Worm (Caenorhabditis elegans) whole organism, L4 larva: ENCODE results near the gene F38C2.4.

Experiments
- R02D3.7 ChIP-seq: fragments of 150-350 bp; sonication (generic microtip); optimal IDR thresholded peaks from 3 replicates; lab custom pipeline; 2014; ENCODE audit warnings: missing biosample characterization, missing genetic modification characterization
- Y105C5A.15 ChIP-seq: fragments of 200-800 bp; sonication (Bioruptor generic); IDR thresholded peaks from 2 replicates; pipeline ENCODE4 v1.3.6; 2022; ENCODE audit warnings: missing genetic modification characterization, missing compliant biosample characterization
- Y48G9A.11 ChIP-seq: fragments of 200-800 bp; sonication (Bioruptor generic); IDR thresholded peaks from 2 replicates; pipeline ENCODE4 v1.3.6; 2022; ENCODE audit warnings: missing genetic modification reagents, missing genetic modification characterization, missing compliant biosample characterization
- Y5F2A.4 ChIP-seq: fragments of 200-800 bp; sonication (Bioruptor generic); optimal IDR thresholded peaks from 2 replicates; lab custom pipeline; 2018; ENCODE audit warnings: mild to moderate bottlenecking, missing genetic modification characterization, missing compliant biosample characterization
- arid-1 ChIP-seq: fragments of 200-800 bp; sonication (Bioruptor generic); conservative IDR thresholded peaks from 2 replicates; pipeline ENCODE4 v1.3.6; 2022; ENCODE audit warnings: missing genetic modification reagents, missing genetic modification characterization, missing compliant biosample characterization
- attf-4 ChIP-seq: sonication (generic microtip); optimal IDR thresholded peaks from 3 replicates; lab custom pipeline; 2017; ENCODE audit warnings: missing biosample characterization, missing genetic modification characterization
- ceh-20 ChIP-seq: fragments of 200-800 bp; sonication (Bioruptor generic); IDR thresholded peaks from 2 replicates; pipeline ENCODE4 v1.3.6; 2022; ENCODE audit warnings: missing genetic modification reagents, missing genetic modification characterization, missing compliant biosample characterization
- ceh-28 ChIP-seq: fragments of 150-350 bp; optimal IDR thresholded peaks from 2 replicates; lab custom pipeline; 2014; ENCODE audit warnings: missing biosample characterization, missing genetic modification reagents, missing genetic modification characterization
- ceh-82 ChIP-seq: sonication (generic microtip); optimal IDR thresholded peaks from 2 replicates; lab custom pipeline; 2017; ENCODE audit warnings: missing biosample characterization, missing genetic modification characterization
- daf-12 ChIP-seq: fragments of 150-350 bp; optimal IDR thresholded peaks from 2 replicates; lab custom pipeline; 2014; ENCODE audit warnings: missing biosample characterization, missing genetic modification reagents, missing genetic modification characterization
- daf-8 ChIP-seq: fragments of 200-800 bp; sonication (Bioruptor generic); IDR thresholded peaks from 2 replicates; pipeline ENCODE4 v1.3.6; 2022; ENCODE audit warnings: missing genetic modification characterization, missing compliant biosample characterization
- dmd-8 ChIP-seq: fragments of 200-800 bp; sonication (Bioruptor generic); IDR thresholded peaks from 2 replicates; pipeline ENCODE4 v1.3.6; 2022; ENCODE audit warnings: missing genetic modification characterization, missing compliant biosample characterization
- dmd-9 ChIP-seq: fragments of 200-800 bp; sonication (Bioruptor generic); IDR thresholded peaks from 2 replicates; pipeline ENCODE4 v1.3.6; 2022; ENCODE audit warnings: missing genetic modification reagents, missing genetic modification characterization, missing compliant biosample characterization
- egl-43 ChIP-seq: fragments of 200-800 bp; sonication (Bioruptor generic); IDR thresholded peaks from 2 replicates; pipeline ENCODE4 v1.3.6; 2022; ENCODE audit warnings: missing genetic modification reagents, missing genetic modification characterization, missing compliant biosample characterization
- fkh-10 ChIP-seq: fragments of 150-350 bp; optimal IDR thresholded peaks from 2 replicates; lab custom pipeline; 2014; ENCODE audit warnings: missing biosample characterization, missing genetic modification reagents, missing genetic modification characterization
- hlh-30 ChIP-seq: sonication (generic microtip); optimal IDR thresholded peaks from 2 replicates; lab custom pipeline; 2017; ENCODE audit warnings: antibody characterized with exemption, mild to moderate bottlenecking, missing genetic modification characterization, missing compliant biosample characterization; ENCODE audit not compliant: insufficient read depth
- lin-15B ChIP-seq: fragments of 150-350 bp; sonication (generic microtip); optimal IDR thresholded peaks from 3 replicates; lab custom pipeline; 2014; ENCODE audit warnings: missing biosample characterization, missing genetic modification characterization
- lin-29 ChIP-seq: fragments of 200-800 bp; sonication (Bioruptor generic); IDR thresholded peaks from 2 replicates; pipeline ENCODE4 v1.3.6; 2022; ENCODE audit warnings: missing genetic modification reagents, missing genetic modification characterization, missing compliant biosample characterization
- lin-39 ChIP-seq: fragments of 150-350 bp; optimal IDR thresholded peaks from 2 replicates; lab custom pipeline; 2014; ENCODE audit warnings: missing biosample characterization, missing genetic modification reagents, missing genetic modification characterization
- lir-3 ChIP-seq: sonication (generic microtip); optimal IDR thresholded peaks from 2 replicates; lab custom pipeline; 2016; ENCODE audit warnings: mild to moderate bottlenecking, missing genetic modification characterization, missing compliant biosample characterization
- lsy-2 ChIP-seq, 2 experiments: fragments of 150-350 bp in 1 of 2; sonication (generic microtip) in 1 of 2; optimal IDR thresholded peaks; 2 replicates each; lab custom pipeline; 2014 to 2017; ENCODE audit warnings: missing biosample characterization in 2 of 2, missing genetic modification characterization in 2 of 2
- madf-9 ChIP-seq: fragments of 200-800 bp; sonication (Bioruptor generic); conservative IDR thresholded peaks from 2 replicates; pipeline ENCODE4 v1.3.6; 2022; ENCODE audit warnings: missing genetic modification reagents, missing genetic modification characterization, missing compliant biosample characterization
- mdt-29 ChIP-seq: fragments of 200-800 bp; sonication (Bioruptor generic); IDR thresholded peaks from 2 replicates; pipeline ENCODE4 v1.3.6; 2022; ENCODE audit warnings: missing genetic modification reagents, missing genetic modification characterization, missing compliant biosample characterization
- nhr-42 ChIP-seq: fragments of 200-800 bp; sonication (Bioruptor generic); IDR thresholded peaks from 2 replicates; pipeline ENCODE4 v1.3.6; 2022; ENCODE audit warnings: missing genetic modification characterization, missing compliant biosample characterization
- nhr-48 ChIP-seq: sonication (generic microtip); optimal IDR thresholded peaks from 2 replicates; lab custom pipeline; 2016; ENCODE audit warnings: mild to moderate bottlenecking, missing genetic modification characterization, missing compliant biosample characterization
- pha-4 ChIP-seq, 2 experiments: fragments of 150-350 bp in 1 of 2; fragments of 200-800 bp in 1 of 2; sonication (Bioruptor generic) in 1 of 2; IDR thresholded peaks in 1 of 2; optimal IDR thresholded peaks in 1 of 2; 2 replicates each; pipeline versions ENCODE4 v1.3.6 to Lab custom; 2014 to 2022; ENCODE audit warnings: missing genetic modification characterization in 2 of 2, missing genetic modification reagents in 2 of 2, missing biosample characterization in 1 of 2, missing compliant biosample characterization in 1 of 2
- rbr-2 ChIP-seq: sonication (generic microtip); optimal IDR thresholded peaks from 2 replicates; lab custom pipeline; 2016; ENCODE audit warnings: missing genotype, missing genetic modification characterization, missing compliant biosample characterization
- set-16 ChIP-seq: fragments of 200-800 bp; sonication (Bioruptor generic); IDR thresholded peaks from 2 replicates; pipeline ENCODE4 v1.3.6; 2022; ENCODE audit warnings: missing genetic modification reagents, missing genetic modification characterization, missing compliant biosample characterization
- snpc-1.2 ChIP-seq: fragments of 200-800 bp; sonication (Bioruptor generic); IDR thresholded peaks from 2 replicates; pipeline ENCODE4 v1.3.6; 2022; ENCODE audit warnings: missing genetic modification reagents, missing genetic modification characterization, missing compliant biosample characterization
- snpc-4 ChIP-seq: fragments of 150-350 bp; optimal IDR thresholded peaks from 2 replicates; lab custom pipeline; 2014; ENCODE audit warnings: missing biosample characterization, missing genetic modification characterization
- spr-3 ChIP-seq: fragments of 200-800 bp; sonication (Bioruptor generic); optimal IDR thresholded peaks from 2 replicates; lab custom pipeline; 2018; ENCODE audit warnings: mild to moderate bottlenecking, missing genetic modification characterization, missing compliant biosample characterization
- unc-130 ChIP-seq: sonication (generic microtip); optimal IDR thresholded peaks from 2 replicates; lab custom pipeline; 2016; ENCODE audit warnings: missing genetic modification reagents, missing genetic modification characterization, missing compliant biosample characterization
- unc-39 ChIP-seq: sonication (generic microtip); optimal IDR thresholded peaks from 2 replicates; lab custom pipeline; 2017; ENCODE audit warnings: missing biosample characterization, missing genetic modification characterization
- unc-62 ChIP-seq, 3 experiments: fragments of 150-350 bp in 1 of 3; sonication (generic microtip); optimal IDR thresholded peaks in 2 of 3; peaks in 1 of 3; 1 replicate in 1 of 3; 2 replicates in 2 of 3; lab custom pipeline; 2014 to 2017; ENCODE audit warnings: missing biosample characterization in 3 of 3, missing genetic modification characterization in 3 of 3, missing genetic modification reagents in 3 of 3, missing genotype in 1 of 3
- zag-1 ChIP-seq: fragments of 150-350 bp; optimal IDR thresholded peaks from 2 replicates; lab custom pipeline; 2014; ENCODE audit warnings: missing biosample characterization, missing genetic modification characterization
- zfp-3 ChIP-seq: fragments of 200-800 bp; sonication (Bioruptor generic); conservative IDR thresholded peaks from 2 replicates; pipeline ENCODE4 v1.3.6; 2022; ENCODE audit warnings: missing genetic modification reagents, missing genetic modification characterization, missing compliant biosample characterization
- zip-11 ChIP-seq: fragments of 200-800 bp; sonication (Bioruptor generic); IDR thresholded peaks from 2 replicates; pipeline ENCODE4 v1.3.6; 2022; ENCODE audit warnings: missing genetic modification characterization, missing compliant biosample characterization
- zip-2 ChIP-seq: fragments of 150-350 bp; optimal IDR thresholded peaks from 2 replicates; lab custom pipeline; 2014; ENCODE audit warnings: missing biosample characterization, missing genetic modification characterization

F38C2.4 gene

DNA sequence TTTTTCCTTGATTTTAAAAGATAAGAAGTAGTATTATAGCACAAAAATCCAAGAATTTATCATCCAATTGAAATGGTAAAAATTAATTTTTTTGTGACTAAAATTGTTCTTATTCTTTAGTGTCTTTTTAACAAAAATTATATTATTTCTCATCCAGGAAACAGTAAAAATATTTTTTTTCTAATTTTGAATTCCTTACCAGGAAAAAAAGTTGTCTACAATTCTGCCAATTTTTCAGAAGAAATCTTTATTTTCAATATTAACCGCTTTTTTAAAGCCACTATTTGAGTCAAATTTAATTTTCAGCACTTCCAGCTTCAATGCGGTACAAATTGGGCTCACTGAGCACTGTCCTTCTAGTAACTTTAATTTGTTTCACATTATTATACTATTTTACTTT is at the start of gene F38C2.4:
Gene F38C2.4, plus strand, starts transcription at position 301 of the 400 bp plus-strand sequence.
- TF ChIP-seq fkh-10 (GFP tag; lab: Kevin White, UChicago), result no peak
- no peak for TF ChIP-seq unc-130 (GFP tag; lab: Kevin White, UChicago)
- TF ChIP-seq mdt-29 (GFP tag; lab: Robert Waterston, UW), result no peak
- no peak for TF ChIP-seq nhr-48 (tag; lab: Kevin White, UChicago)
- no peak for TF ChIP-seq daf-8 (GFP tag; lab: Robert Waterston, UW)
- TF ChIP-seq lin-39 (tag; lab: Kevin White, UChicago), result no peak
- TF ChIP-seq set-16, result no peak
- TF ChIP-seq rbr-2 (tag; lab: Kevin White, UChicago), result no peak
- no peak for TF ChIP-seq ceh-28 (tag; lab: Kevin White, UChicago)
- TF ChIP-seq pha-4 (GFP tag; IDR thresholded peaks at IDR 0.05; lab: Robert Waterston, UW), result no peak
- TF ChIP-seq pha-4 (tag; optimal IDR thresholded peaks at IDR 0.05; lab: Kevin White, UChicago), result no peak
- no peak for TF ChIP-seq Y5F2A.4 (GFP tag; lab: Kevin White, UChicago)
- no peak for TF ChIP-seq unc-39 (tag; lab: Kevin White, UChicago)
- TF ChIP-seq lir-3, result no peak

DNA sequence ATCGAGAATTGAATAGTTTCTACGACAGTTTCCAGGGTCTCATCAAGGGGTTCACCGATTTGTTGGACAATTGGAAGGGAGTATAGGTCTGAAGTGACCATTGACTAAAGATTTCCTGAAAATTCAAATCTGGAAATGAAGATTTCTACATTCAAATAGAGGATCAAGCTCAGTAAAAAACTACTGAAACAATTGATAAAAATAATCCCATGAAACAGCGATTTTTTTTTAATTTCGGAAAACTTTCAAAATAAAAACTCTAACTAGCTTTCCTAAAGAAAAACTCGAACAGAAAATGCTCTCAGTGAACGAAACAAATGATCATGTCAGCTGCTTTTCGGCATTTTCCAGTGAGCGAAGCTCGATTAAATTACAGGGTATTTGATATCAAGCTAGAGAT is 49.5 kb upstream of the F38C2.4 start, which contains the start of gene srv-11:
Gene srv-11, minus strand, starts transcription at position 101 of the 400 bp plus-strand sequence.
- TF ChIP-seq zip-11 (no peak), Y105C5A.15 (GFP tag; lab: Robert Waterston, UW) (no peak), Y48G9A.11 (GFP tag; lab: Robert Waterston, UW) (no peak), madf-9 (no peak), R02D3.7 (tag; lab: Kevin White, UChicago) (no peak), dmd-8 (GFP tag; lab: Robert Waterston, UW) (no peak), nhr-42 (GFP tag; lab: Robert Waterston, UW) (no peak), zfp-3 (no peak), lin-15B (no peak), set-16 (no peak), ceh-82 (tag; lab: Kevin White, UChicago) (no peak), zip-2 (tag; lab: Kevin White, UChicago) (no peak)

DNA sequence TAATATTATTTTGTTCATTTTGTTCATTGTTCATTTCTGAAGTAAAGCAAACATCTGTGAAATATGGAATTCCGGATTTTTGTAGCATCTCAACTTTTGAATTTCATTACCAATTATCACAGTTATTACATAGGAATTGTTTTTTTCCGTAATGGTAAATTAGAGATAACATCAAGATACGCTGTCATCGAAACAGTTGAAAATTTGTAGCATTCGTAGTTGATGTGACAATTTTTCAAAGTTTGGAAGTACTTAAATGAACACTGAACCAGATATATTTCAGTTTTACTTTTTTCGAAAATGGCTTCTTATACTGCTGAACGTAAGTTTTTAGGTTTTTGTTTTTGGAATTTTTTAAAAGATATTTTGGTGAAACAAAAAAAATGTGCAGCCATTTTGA is 45.3 kb upstream of the F38C2.4 start, which contains the start of gene H25K10.4:
Gene H25K10.4, plus strand, starts transcription at position 301 of the 400 bp plus-strand sequence.
- TF ChIP-seq arid-1 (GFP tag; lab: Robert Waterston, UW) (no peak), egl-43 (GFP tag; lab: Robert Waterston, UW) (no peak), zfp-3 (no peak), zag-1 (tag; lab: Kevin White, UChicago) (no peak), ceh-20 (GFP tag; lab: Robert Waterston, UW) (no peak), attf-4 (tag; lab: Kevin White, UChicago) (no peak), lin-29 (GFP tag; lab: Robert Waterston, UW) (no peak), lsy-2 (tag; optimal IDR thresholded peaks at IDR 0.05; lab: Kevin White, UChicago) (no peak), snpc-4 (no peak), dmd-9 (GFP tag; lab: Robert Waterston, UW) (no peak), dmd-8 (GFP tag; lab: Robert Waterston, UW) (no peak), daf-8 (GFP tag; lab: Robert Waterston, UW) (no peak), set-16 (no peak), lir-3 (no peak), ceh-82 (tag; lab: Kevin White, UChicago) (no peak), hlh-30 (no peak)

DNA sequence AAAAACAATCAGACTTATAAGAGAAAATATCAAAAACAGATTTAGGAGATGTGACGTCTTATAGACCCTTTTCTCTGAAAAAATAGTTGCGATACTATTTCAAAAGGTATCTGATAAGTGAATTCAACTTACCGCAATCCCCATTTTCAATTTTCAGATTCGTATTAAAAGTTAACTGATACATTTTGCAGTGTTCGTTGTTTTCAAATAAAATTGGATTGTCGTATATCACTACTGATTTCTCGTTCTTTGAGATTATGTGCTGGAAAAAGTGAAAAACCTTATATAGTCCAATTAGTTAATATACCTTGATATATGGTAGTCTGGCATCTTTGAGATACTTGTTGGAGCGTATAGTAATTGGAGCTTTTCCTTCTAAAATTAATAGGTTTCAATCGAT is 40.6 kb upstream of the F38C2.4 start:
- no peak for TF ChIP-seq daf-12
- TF ChIP-seq unc-62 (GFP tag; optimal IDR thresholded peaks at IDR 0.05 in 1 of 2; lab: Kevin White, UChicago), result peak in 1 of 2 experiments; percentile 90
- TF ChIP-seq unc-62 (tag; optimal IDR thresholded peaks at IDR 0.05; lab: Kevin White, UChicago), result no peak
- TF ChIP-seq spr-3 (GFP tag; lab: Kevin White, UChicago), result no peak
- no peak for TF ChIP-seq nhr-48 (tag; lab: Kevin White, UChicago)
- TF ChIP-seq snpc-1.2 (GFP tag; lab: Robert Waterston, UW), result no peak
